Fruit fly (Drosophila melanogaster) whole organism, embryonic: ENCODE data around the gene nol.

Source experiments
- Ada2b ChIP-seq: fragments of 200-800 bp; sonication (Bioruptor generic); IDR thresholded peaks from 2 replicates; pipeline ENCODE4 v1.3.6; 2022; ENCODE audit warnings: missing biosample characterization, missing genetic modification characterization
- BtbVII ChIP-seq: fragments of 200-800 bp; sonication (Bioruptor generic); optimal IDR thresholded peaks from 3 replicates; lab custom pipeline; 2017; ENCODE audit warnings: missing biosample characterization, mild to moderate bottlenecking, missing genetic modification characterization
- CG10209 ChIP-seq: fragments of 200-800 bp; sonication (Bioruptor generic); optimal IDR thresholded peaks from 3 replicates; lab custom pipeline; 2017; ENCODE audit warnings: missing biosample characterization, mild to moderate bottlenecking, missing genetic modification characterization, missing genetic modification reagents
- CG10462 ChIP-seq: fragments of 200-800 bp; sonication (Bioruptor generic); optimal IDR thresholded peaks from 2 replicates; lab custom pipeline; 2016; ENCODE audit warnings: missing biosample characterization, missing genetic modification characterization
- CG11723 ChIP-seq: fragments of 200-800 bp; sonication (Bioruptor generic); optimal IDR thresholded peaks from 2 replicates; lab custom pipeline; 2017; ENCODE audit warnings: missing biosample characterization, mild to moderate bottlenecking, missing genetic modification characterization
- CG12155 ChIP-seq: fragments of 200-800 bp; sonication (Bioruptor generic); optimal IDR thresholded peaks from 3 replicates; lab custom pipeline; 2016; ENCODE audit warnings: missing biosample characterization, missing genetic modification characterization
- CG12236 ChIP-seq: fragments of 200-800 bp; sonication (Bioruptor generic); optimal IDR thresholded peaks from 2 replicates; lab custom pipeline; 2016; ENCODE audit warnings: missing biosample characterization, missing genetic modification characterization
- CG14014 ChIP-seq: fragments of 200-800 bp; sonication (Bioruptor generic); IDR thresholded peaks from 2 replicates; pipeline ENCODE4 v1.3.6; 2022; ENCODE audit warnings: missing biosample characterization, missing genetic modification characterization
- CG17359 ChIP-seq: fragments of 200-800 bp; sonication (Bioruptor generic); optimal IDR thresholded peaks from 3 replicates; lab custom pipeline; 2018; ENCODE audit warnings: missing biosample characterization, mild to moderate bottlenecking, missing genetic modification characterization, moderate library complexity
- CG18476 ChIP-seq: fragments of 200-800 bp; sonication (Bioruptor generic); optimal IDR thresholded peaks from 2 replicates; lab custom pipeline; 2016; ENCODE audit warnings: missing biosample characterization, mild to moderate bottlenecking, missing genetic modification characterization
- CG2889 ChIP-seq: fragments of 200-800 bp; sonication (Bioruptor generic); IDR thresholded peaks from 3 replicates; pipeline ENCODE4 v1.3.6; 2022; ENCODE audit warnings: missing biosample characterization, missing genetic modification characterization
- CG32532 ChIP-seq: fragments of 200-800 bp; sonication (Bioruptor generic); IDR thresholded peaks from 2 replicates; pipeline ENCODE4 v1.3.6; 2022; ENCODE audit warnings: missing biosample characterization, missing genetic modification characterization
- CG3847 ChIP-seq: fragments of 200-800 bp; sonication (Bioruptor generic); IDR thresholded peaks from 2 replicates; pipeline ENCODE4 v1.3.6; 2022; ENCODE audit warnings: missing biosample characterization, missing genetic modification characterization
- CG5180 ChIP-seq: fragments of 200-800 bp; sonication (Bioruptor generic); optimal IDR thresholded peaks from 3 replicates; lab custom pipeline; 2017; ENCODE audit warnings: missing biosample characterization, missing genetic modification characterization, mild to moderate bottlenecking, moderate library complexity, missing genetic modification reagents
- CG6683 ChIP-seq: fragments of 200-800 bp; sonication (Bioruptor generic); optimal IDR thresholded peaks from 2 replicates; lab custom pipeline; 2017; ENCODE audit warnings: missing biosample characterization, mild to moderate bottlenecking, missing genetic modification characterization, missing genetic modification reagents
- CG7987 ChIP-seq: fragments of 200-800 bp; sonication (Bioruptor generic); optimal IDR thresholded peaks from 2 replicates; lab custom pipeline; 2018; ENCODE audit warnings: missing biosample characterization, mild to moderate bottlenecking, missing genetic modification characterization, moderate library complexity
- CG8388 ChIP-seq: fragments of 200-800 bp; sonication (Bioruptor generic); optimal IDR thresholded peaks from 2 replicates; lab custom pipeline; 2019; ENCODE audit warnings: missing biosample characterization, mild to moderate bottlenecking, missing genetic modification characterization, moderate library complexity
- CG8765 ChIP-seq: fragments of 200-800 bp; sonication (Bioruptor generic); IDR thresholded peaks from 2 replicates; pipeline ENCODE4 v1.3.6; 2022; ENCODE audit warnings: missing biosample characterization, missing genetic modification characterization
- CTCF ChIP-seq: fragments of 200-800 bp; sonication (Bioruptor generic); optimal IDR thresholded peaks from 2 replicates; lab custom pipeline; 2017; ENCODE audit warnings: missing biosample characterization, mild to moderate bottlenecking, missing genetic modification characterization, moderate library complexity
- Dll ChIP-seq: fragments of 200-800 bp; sonication (Bioruptor generic); IDR thresholded peaks from 4 replicates; pipeline ENCODE4 v1.3.6; 2022; ENCODE audit warnings: missing biosample characterization, missing genetic modification characterization; ENCODE audit not compliant: partially characterized antibody
- HLH4C ChIP-seq: fragments of 200-800 bp; sonication (Bioruptor generic); IDR thresholded peaks from 3 replicates; pipeline ENCODE4 v1.3.6; 2022; ENCODE audit warnings: missing biosample characterization, missing genetic modification characterization; ENCODE audit not compliant: partially characterized antibody
- HmgZ ChIP-seq: fragments of 200-800 bp; sonication (Bioruptor generic); optimal IDR thresholded peaks from 2 replicates; lab custom pipeline; 2018; ENCODE audit warnings: missing biosample characterization, mild to moderate bottlenecking, missing genetic modification characterization
- Hr78 ChIP-seq, 2 experiments: fragments of 200-800 bp in 1 of 2; fragments of >200 bp in 1 of 2; sonication (Bioruptor generic) in 1 of 2; optimal IDR thresholded peaks; 2 replicates each; lab custom pipeline; 2017 to 2019; ENCODE audit warnings: missing biosample characterization in 2 of 2, missing genetic modification characterization in 2 of 2, mild to moderate bottlenecking in 1 of 2, moderate library complexity in 1 of 2
- NK7.1 ChIP-seq: fragments of 200-800 bp; sonication (Bioruptor generic); optimal IDR thresholded peaks from 3 replicates; lab custom pipeline; 2016; ENCODE audit warnings: missing biosample characterization, missing genetic modification characterization
- Ssrp ChIP-seq: fragments of 200-800 bp; sonication (Bioruptor generic); optimal IDR thresholded peaks from 2 replicates; lab custom pipeline; 2018; ENCODE audit warnings: missing biosample characterization, mild to moderate bottlenecking, missing genetic modification characterization, moderate library complexity
- Tbp ChIP-seq: fragments of >200 bp; optimal IDR thresholded peaks from 2 replicates; lab custom pipeline; 2018; ENCODE audit warnings: missing biosample characterization, missing genetic modification characterization
- Vsx1 ChIP-seq: fragments of 200-800 bp; sonication (Bioruptor generic); optimal IDR thresholded peaks from 2 replicates; lab custom pipeline; 2017; ENCODE audit warnings: missing biosample characterization, mild to moderate bottlenecking, missing genetic modification characterization, missing genetic modification reagents
- ara ChIP-seq: fragments of 200-800 bp; sonication (Bioruptor generic); IDR thresholded peaks from 2 replicates; pipeline ENCODE4 v1.3.6; 2022; ENCODE audit warnings: missing biosample characterization, missing genetic modification characterization
- bcd ChIP-seq: fragments of 200-800 bp; sonication (Bioruptor generic); optimal IDR thresholded peaks from 2 replicates; lab custom pipeline; 2017; ENCODE audit warnings: missing biosample characterization, mild to moderate bottlenecking, missing genetic modification characterization
- ci ChIP-seq: fragments of 200-800 bp; sonication (Bioruptor generic); IDR thresholded peaks from 3 replicates; pipeline ENCODE4 v1.3.6; 2022; ENCODE audit warnings: missing biosample characterization, missing genetic modification characterization
- dan ChIP-seq: fragments of 200-800 bp; sonication (Bioruptor generic); IDR thresholded peaks from 2 replicates; pipeline ENCODE4 v1.3.6; 2022; ENCODE audit warnings: missing biosample characterization, missing genetic modification characterization
- danr ChIP-seq: fragments of 200-800 bp; sonication (Bioruptor generic); IDR thresholded peaks from 2 replicates; pipeline ENCODE4 v1.3.6; 2022; ENCODE audit warnings: missing biosample characterization, missing genetic modification characterization
- dimm ChIP-seq: fragments of 200-800 bp; sonication (Bioruptor generic); IDR thresholded peaks from 2 replicates; pipeline ENCODE4 v1.3.6; 2022; ENCODE audit warnings: missing biosample characterization, missing genetic modification characterization
- disco-r ChIP-seq: fragments of 200-800 bp; sonication (Bioruptor generic); optimal IDR thresholded peaks from 2 replicates; lab custom pipeline; 2016; ENCODE audit warnings: missing biosample characterization, missing genetic modification characterization
- dmrt99B ChIP-seq: fragments of 200-800 bp; sonication (Bioruptor generic); optimal IDR thresholded peaks from 2 replicates; lab custom pipeline; 2018; ENCODE audit warnings: missing biosample characterization, mild to moderate bottlenecking, missing genetic modification characterization, moderate library complexity
- eve ChIP-seq, 2 experiments: fragments of >200 bp; optimal IDR thresholded peaks; 2 replicates each; lab custom pipeline; 2017; ENCODE audit warnings: missing biosample characterization in 2 of 2, missing genetic modification characterization in 2 of 2
- lov ChIP-seq, 2 experiments: fragments of 200-800 bp in 1 of 2; fragments of >200 bp in 1 of 2; sonication (Bioruptor generic) in 1 of 2; IDR thresholded peaks in 1 of 2; optimal IDR thresholded peaks in 1 of 2; 2 replicates in 1 of 2; 3 replicates in 1 of 2; pipeline versions ENCODE4 v1.3.6 to Lab custom; 2017 to 2022; ENCODE audit warnings: missing biosample characterization in 1 of 2, missing genetic modification characterization in 1 of 2
- nau ChIP-seq: fragments of 200-800 bp; sonication (Bioruptor generic); optimal IDR thresholded peaks from 3 replicates; lab custom pipeline; 2017; ENCODE audit warnings: missing biosample characterization, mild to moderate bottlenecking, missing genetic modification characterization, missing genetic modification reagents
- nerfin-2 ChIP-seq: fragments of 200-800 bp; sonication (Bioruptor generic); IDR thresholded peaks from 2 replicates; pipeline ENCODE4 v1.3.6; 2022; ENCODE audit warnings: missing biosample characterization, missing genetic modification characterization; ENCODE audit not compliant: partially characterized antibody
- nom ChIP-seq: fragments of 200-800 bp; sonication (Bioruptor generic); optimal IDR thresholded peaks from 2 replicates; lab custom pipeline; 2017; ENCODE audit warnings: missing biosample characterization, missing genetic modification characterization, mild to moderate bottlenecking, moderate library complexity, missing genetic modification reagents
- otp ChIP-seq: fragments of 200-800 bp; sonication (Bioruptor generic); IDR thresholded peaks from 3 replicates; pipeline ENCODE4, ENCODE4 v1.3.6; 2022; ENCODE audit warnings: missing biosample characterization, missing genetic modification characterization
- pita ChIP-seq: fragments of 200-800 bp; sonication (Bioruptor generic); optimal IDR thresholded peaks from 2 replicates; lab custom pipeline; 2017; ENCODE audit warnings: missing biosample characterization, mild to moderate bottlenecking, missing genetic modification characterization
- run ChIP-seq: fragments of 200-800 bp; sonication (Bioruptor generic); optimal IDR thresholded peaks from 3 replicates; lab custom pipeline; 2018; ENCODE audit warnings: missing biosample characterization, mild to moderate bottlenecking, missing genetic modification characterization
- slou ChIP-seq: fragments of 200-800 bp; sonication (Bioruptor generic); optimal IDR thresholded peaks from 3 replicates; lab custom pipeline; 2016; ENCODE audit warnings: missing biosample characterization, missing genetic modification characterization
- sob ChIP-seq: fragments of 200-800 bp; sonication (Bioruptor generic); IDR thresholded peaks from 2 replicates; pipeline ENCODE4 v1.3.6; 2022; ENCODE audit warnings: missing biosample characterization, missing genetic modification characterization
- tin ChIP-seq: fragments of 200-800 bp; sonication (Bioruptor generic); optimal IDR thresholded peaks from 3 replicates; lab custom pipeline; 2016; ENCODE audit warnings: missing biosample characterization, missing genetic modification characterization
- tll ChIP-seq, 2 experiments: fragments of 200-800 bp in 1 of 2; fragments of >200 bp in 1 of 2; sonication (Bioruptor generic) in 1 of 2; optimal IDR thresholded peaks; 2 replicates each; lab custom pipeline; 2017 to 2019; ENCODE audit warnings: missing biosample characterization in 2 of 2, missing genetic modification characterization in 2 of 2, mild to moderate bottlenecking in 1 of 2, moderate library complexity in 1 of 2
- toy ChIP-seq: fragments of 200-800 bp; sonication (Bioruptor generic); IDR thresholded peaks from 2 replicates; pipeline ENCODE4 v1.3.6; 2022; ENCODE audit warnings: missing biosample characterization, missing genetic modification characterization
- unc-4 ChIP-seq: fragments of 200-800 bp; sonication (Bioruptor generic); IDR thresholded peaks from 2 replicates; pipeline ENCODE4 v1.3.6; 2022; ENCODE audit warnings: missing biosample characterization, missing genetic modification characterization; ENCODE audit not compliant: partially characterized antibody
- vfl ChIP-seq: fragments of 200-800 bp; sonication (Bioruptor generic); optimal IDR thresholded peaks from 2 replicates; lab custom pipeline; 2016; ENCODE audit warnings: missing biosample characterization, missing genetic modification characterization

The nol gene

dm6 chr3L:11120419-11120958 is 10.1 kb upstream of the nol start, which contains the start of the genes FoxK and mRpL2 (continued):
- TF ChIP-seq CG14014 (GFP tag; lab: Robert Waterston, UW) (0 out of 2 replicates have a peak, but pooled peaks have one; percentile 6), CG3847 (peak; percentile 63; the same call in 1 of the 2 replicates), Tbp (GFP tag; lab: Kevin White, UChicago) (no peak), vfl (GFP tag; lab: Kevin White, UChicago) (no peak), sob (GFP tag; lab: Robert Waterston, UW) (no peak), pita (no peak), eve (GFP tag; optimal IDR thresholded peaks at IDR 0.05; lab: Kevin White, UChicago) (no peak), CG11723 (no peak), unc-4 (0 out of 2 replicates have a peak, but pooled peaks have one; percentile 38), dimm (GFP tag; lab: Robert Waterston, UW) (no peak), CG12236 (GFP tag; lab: Kevin White, UChicago) (no peak), CG10209 (GFP tag; lab: Kevin White, UChicago) (no peak), bcd (GFP tag; lab: Kevin White, UChicago) (no peak), dmrt99B (tag; lab: Kevin White, UChicago) (no peak), CG32532 (GFP tag; lab: Robert Waterston, UW) (no peak), tin (no peak), CG10462 (GFP tag; lab: Kevin White, UChicago) (no peak), slou (GFP tag; lab: Kevin White, UChicago) (no peak), ci (GFP tag; lab: Robert Waterston, UW) (peak; percentile 52), Dll (0 out of 4 replicates have a peak, but pooled peaks have one; percentile 40), run (tag; lab: Kevin White, UChicago) (peak; percentile 19), Hr78 (GFP tag; optimal IDR thresholded peaks at IDR 0.05; lab: Kevin White, UChicago) (no peak), Vsx1 (no peak), CG12155 (GFP tag; lab: Kevin White, UChicago) (no peak), Ada2b (GFP tag; lab: Robert Waterston, UW) (no peak), HLH4C (GFP tag; lab: Robert Waterston, UW) (no peak), otp (no peak), CG8388 (GFP tag; lab: Kevin White, UChicago) (no peak), NK7.1 (GFP tag; lab: Kevin White, UChicago) (no peak), CG7987 (peak; percentile 28), HmgZ (tag; lab: Kevin White, UChicago) (peak; percentile 54), lov (optimal IDR thresholded peaks at IDR 0.05; lab: Kevin White, UChicago) (peak; percentile 16), lov (GFP tag; IDR thresholded peaks at IDR 0.05; lab: Robert Waterston, UW) (no peak), nau (GFP tag; lab: Kevin White, UChicago) (no peak), ara (GFP tag; lab: Robert Waterston, UW) (no peak), dan (GFP tag; lab: Robert Waterston, UW) (no peak), CG5180 (GFP tag; lab: Kevin White, UChicago) (no peak), BtbVII (no peak), nerfin-2 (GFP tag; lab: Robert Waterston, UW) (no peak), CG18476 (GFP tag; lab: Kevin White, UChicago) (no peak), CG8765 (GFP tag; lab: Robert Waterston, UW) (no peak), CG2889 (GFP tag; lab: Robert Waterston, UW) (no peak), disco-r (no peak), toy (GFP tag; lab: Robert Waterston, UW) (no peak), CG6683 (GFP tag; lab: Kevin White, UChicago) (no peak), Ssrp (tag; lab: Kevin White, UChicago) (no peak), CTCF (peak; percentile 44), danr (no peak), tll (GFP tag; optimal IDR thresholded peaks at IDR 0.05; lab: Kevin White, UChicago) (no peak), CG17359 (tag; lab: Kevin White, UChicago) (no peak), nom (GFP tag; lab: Kevin White, UChicago) (peak; percentile 97)
